Worm (Caenorhabditis elegans) whole organism, L3 larva: ENCODE measurements around the gene col-79.

Experiments used
- ZK546.5 ChIP-seq: sonication (generic microtip); optimal IDR thresholded peaks from 2 replicates; lab custom pipeline; 2017; ENCODE audit warnings: missing biosample characterization, missing genetic modification characterization
- ama-1 ChIP-seq: fragments of 150-350 bp; optimal IDR thresholded peaks from 2 replicates; lab custom pipeline; 2018
- ceh-28 ChIP-seq: fragments of 150-350 bp; optimal IDR thresholded peaks from 2 replicates; lab custom pipeline; 2014; ENCODE audit warnings: missing biosample characterization, missing genetic modification reagents, missing genetic modification characterization
- ceh-9 ChIP-seq: sonication (generic microtip); optimal IDR thresholded peaks from 2 replicates; lab custom pipeline; 2018; ENCODE audit warnings: missing biosample characterization, missing genetic modification characterization
- daf-12 ChIP-seq: fragments of 150-350 bp; optimal IDR thresholded peaks from 2 replicates; lab custom pipeline; 2014; ENCODE audit warnings: missing biosample characterization, missing genetic modification reagents, missing genetic modification characterization
- egl-5 ChIP-seq: fragments of 150-350 bp; optimal IDR thresholded peaks from 2 replicates; lab custom pipeline; 2017; ENCODE audit warnings: missing biosample characterization, missing genetic modification reagents, missing genetic modification characterization, inconsistent platforms
- elt-1 ChIP-seq: fragments of 150-350 bp; optimal IDR thresholded peaks from 2 replicates; lab custom pipeline; 2014; ENCODE audit warnings: missing biosample characterization, missing genetic modification characterization
- elt-2 ChIP-seq: sonication (generic microtip); optimal IDR thresholded peaks from 2 replicates; lab custom pipeline; 2016; ENCODE audit warnings: missing genetic modification reagents, mild to moderate bottlenecking, missing genetic modification characterization, missing compliant biosample characterization
- fkh-10 ChIP-seq: sonication (generic microtip); optimal IDR thresholded peaks from 2 replicates; lab custom pipeline; 2017; ENCODE audit warnings: missing biosample characterization, missing genetic modification reagents, missing genetic modification characterization
- hmg-11 ChIP-seq: sonication (generic microtip); optimal IDR thresholded peaks from 2 replicates; lab custom pipeline; 2016; ENCODE audit warnings: missing genetic modification characterization, missing compliant biosample characterization
- lin-15B ChIP-seq: fragments of 150-350 bp; optimal IDR thresholded peaks from 2 replicates; lab custom pipeline; 2014; ENCODE audit warnings: missing biosample characterization, missing genetic modification characterization
- lin-39 ChIP-seq: fragments of 150-350 bp; optimal IDR thresholded peaks from 2 replicates; lab custom pipeline; 2018; ENCODE audit warnings: missing biosample characterization, missing genetic modification reagents, missing genetic modification characterization
- nfya-1 ChIP-seq: sonication (generic microtip); optimal IDR thresholded peaks from 2 replicates; lab custom pipeline; 2017; ENCODE audit warnings: missing genetic modification characterization, mild to moderate bottlenecking, missing compliant biosample characterization, antibody characterized with exemption, moderate library complexity; ENCODE audit not compliant: insufficient read depth
- nhr-11 ChIP-seq: fragments of 150-350 bp; optimal IDR thresholded peaks from 2 replicates; lab custom pipeline; 2014; ENCODE audit warnings: missing biosample characterization, missing genetic modification characterization
- nhr-25 ChIP-seq: sonication (generic microtip); optimal IDR thresholded peaks from 2 replicates; lab custom pipeline; 2017; ENCODE audit warnings: missing biosample characterization, missing genetic modification characterization
- nhr-28 ChIP-seq: fragments of 150-350 bp; optimal IDR thresholded peaks from 2 replicates; lab custom pipeline; 2014; ENCODE audit warnings: missing biosample characterization, missing genetic modification characterization
- nhr-43 ChIP-seq: sonication (generic microtip); optimal IDR thresholded peaks from 2 replicates; lab custom pipeline; 2016; ENCODE audit warnings: mild to moderate bottlenecking, missing genetic modification characterization, missing compliant biosample characterization; ENCODE audit not compliant: poor library complexity, severe bottlenecking
- nhr-76 ChIP-seq: fragments of 150-350 bp; sonication (generic microtip); optimal IDR thresholded peaks from 5 replicates; lab custom pipeline; 2014; ENCODE audit warnings: missing biosample characterization, missing genetic modification characterization
- pqm-1 ChIP-seq: fragments of 150-350 bp; optimal IDR thresholded peaks from 2 replicates; lab custom pipeline; 2017; ENCODE audit warnings: missing biosample characterization, missing genetic modification characterization, inconsistent platforms
- skn-1 ChIP-seq: fragments of 150-350 bp; optimal IDR thresholded peaks from 2 replicates; lab custom pipeline; 2014; ENCODE audit warnings: missing biosample characterization, missing genetic modification characterization
- tbx-2 ChIP-seq: sonication (generic microtip); optimal IDR thresholded peaks from 2 replicates; lab custom pipeline; 2016; ENCODE audit warnings: mild to moderate bottlenecking, missing genetic modification characterization, missing compliant biosample characterization
- unc-39 ChIP-seq: sonication (generic microtip); optimal IDR thresholded peaks from 4 replicates; lab custom pipeline; 2017; ENCODE audit warnings: missing biosample characterization, missing genetic modification characterization
- ztf-11 ChIP-seq: fragments of 150-350 bp; optimal IDR thresholded peaks from 2 replicates; lab custom pipeline; 2014; ENCODE audit warnings: missing biosample characterization, missing genetic modification characterization
- ztf-4 ChIP-seq: fragments of 150-350 bp; optimal IDR thresholded peaks from 2 replicates; lab custom pipeline; 2014; ENCODE audit warnings: missing biosample characterization, missing genetic modification characterization

Gene col-79

ce11 chrII:10731552-10731951 lies 28.1 kb downstream of the col-79 start, which contains the start of gene glb-12:
Gene glb-12, minus strand, starts transcription at chrII:10731652.
- TF ChIP-seq lin-39 (no peak), elt-2 (tag; lab: Kevin White, UChicago) (no peak), ceh-28 (tag; lab: Kevin White, UChicago) (no peak), ztf-4 (tag; lab: Kevin White, UChicago) (no peak), lin-15B (tag; lab: Kevin White, UChicago) (no peak), unc-39 (tag; lab: Kevin White, UChicago) (no peak), nhr-25 (tag; lab: Kevin White, UChicago) (no peak), elt-1 (no peak), pqm-1 (tag; lab: Kevin White, UChicago) (no peak), ceh-9 (no peak), nhr-76 (tag; lab: Kevin White, UChicago) (no peak), ama-1 (lab: Kevin White, UChicago) (no peak)

- TF ChIP-seq pqm-1 (tag; lab: Kevin White, UChicago) (no peak), ztf-11 (tag; lab: Kevin White, UChicago) (no peak), daf-12 (tag; lab: Kevin White, UChicago) (no peak), ceh-28 (tag; lab: Kevin White, UChicago) (no peak), nfya-1 (tag; lab: Kevin White, UChicago) (no peak), egl-5 (no peak)
Observed at ce11 chrII:10737059-10737458, 33.6 kb downstream of the col-79 start, which contains the start of gene C52A11.3. Gene C52A11.3, plus strand, starts transcription at chrII:10737359.

- TF ChIP-seq ama-1 (lab: Kevin White, UChicago): no peak
- TF ChIP-seq ZK546.5 (tag; lab: Kevin White, UChicago): no peak
- peak; percentile 44 for TF ChIP-seq hmg-11 (tag; lab: Kevin White, UChicago)
- peak; percentile 81 for TF ChIP-seq lin-39
- TF ChIP-seq lin-15B (tag; lab: Kevin White, UChicago): peak; percentile 18
- TF ChIP-seq nhr-28 (tag; lab: Kevin White, UChicago): no peak
- no peak for TF ChIP-seq pqm-1 (tag; lab: Kevin White, UChicago)
- TF ChIP-seq nfya-1 (tag; lab: Kevin White, UChicago): peak; percentile 44
- no peak for TF ChIP-seq skn-1 (tag; lab: Kevin White, UChicago)
- TF ChIP-seq tbx-2 (tag; lab: Kevin White, UChicago): no peak
- TF ChIP-seq ceh-9: no peak
- TF ChIP-seq nhr-11 (tag; lab: Kevin White, UChicago): no peak
- TF ChIP-seq nhr-25 (tag; lab: Kevin White, UChicago): no peak
Observed at ce11 chrII:10744801-10745200, 41.4 kb downstream of the col-79 start.

- TF ChIP-seq nhr-43 (tag; lab: Kevin White, UChicago) (no peak), fkh-10 (GFP tag; lab: Kevin White, UChicago) (peak; percentile 94)
Observed at ce11 chrII:10753694-10754093, 50.3 kb downstream of the col-79 start.
